Worm (Caenorhabditis elegans) whole organism, young adult: Measurements from ENCODE around the gene F17E5.2.

Experiments
- D2030.7 ChIP-seq: fragments of 200-800 bp; sonication (Bioruptor generic); IDR thresholded peaks from 2 replicates; pipeline ENCODE4 v1.3.6; 2022; ENCODE audit warnings: missing genetic modification reagents, missing genetic modification characterization, missing compliant biosample characterization
- F55B11.4 ChIP-seq: sonication (generic microtip); optimal IDR thresholded peaks from 2 replicates; lab custom pipeline; 2016; ENCODE audit warnings: missing compliant biosample characterization, missing genetic modification characterization, borderline replicate concordance; ENCODE audit not compliant: insufficient read depth
- T07F8.4 ChIP-seq: sonication (generic microtip); optimal IDR thresholded peaks from 2 replicates; lab custom pipeline; 2016; ENCODE audit warnings: mild to moderate bottlenecking, missing genetic modification characterization, moderate library complexity, missing compliant biosample characterization
- T26A5.8 ChIP-seq: sonication (generic microtip); optimal IDR thresholded peaks from 2 replicates; lab custom pipeline; 2016; ENCODE audit warnings: missing genetic modification characterization, missing compliant biosample characterization
- Y67H2A.10 ChIP-seq: fragments of 200-800 bp; sonication (Bioruptor generic); conservative IDR thresholded peaks from 2 replicates; pipeline ENCODE4 v1.3.6; 2022; ENCODE audit warnings: missing genetic modification reagents, missing genetic modification characterization, missing compliant biosample characterization
- Y79H2A.3 ChIP-seq: fragments of 200-800 bp; sonication (Bioruptor generic); conservative IDR thresholded peaks from 2 replicates; pipeline ENCODE4 v1.3.6; 2022; ENCODE audit warnings: missing genetic modification reagents, missing genetic modification characterization, missing compliant biosample characterization
- ZK185.1 ChIP-seq: sonication (generic microtip); optimal IDR thresholded peaks from 2 replicates; lab custom pipeline; 2016; ENCODE audit warnings: mild to moderate bottlenecking, missing genetic modification characterization, missing compliant biosample characterization; ENCODE audit not compliant: poor library complexity, severe bottlenecking
- akir-1 ChIP-seq: fragments of 200-800 bp; sonication (Bioruptor generic); optimal IDR thresholded peaks from 2 replicates; lab custom pipeline; 2018; ENCODE audit warnings: mild to moderate bottlenecking, missing genetic modification characterization, moderate library complexity, missing compliant biosample characterization
- athp-1 ChIP-seq: sonication (generic microtip); optimal IDR thresholded peaks from 2 replicates; lab custom pipeline; 2017; ENCODE audit warnings: mild to moderate bottlenecking, missing genetic modification characterization, missing compliant biosample characterization
- attf-5 ChIP-seq: fragments of 200-800 bp; sonication (Bioruptor generic); optimal IDR thresholded peaks from 2 replicates; lab custom pipeline; 2018; ENCODE audit warnings: mild to moderate bottlenecking, missing genetic modification characterization, missing compliant biosample characterization
- cebp-2 ChIP-seq: fragments of 200-800 bp; sonication (Bioruptor generic); IDR thresholded peaks from 2 replicates; pipeline ENCODE4 v1.3.6; 2022; ENCODE audit warnings: missing genetic modification characterization, missing compliant biosample characterization
- ceh-27 ChIP-seq: fragments of 200-800 bp; sonication (Bioruptor generic); optimal IDR thresholded peaks from 2 replicates; lab custom pipeline; 2018; ENCODE audit warnings: mild to moderate bottlenecking, missing genetic modification characterization, moderate library complexity, missing compliant biosample characterization
- chd-7 ChIP-seq: sonication (generic microtip); optimal IDR thresholded peaks from 2 replicates; lab custom pipeline; 2016; ENCODE audit warnings: mild to moderate bottlenecking, missing genetic modification characterization, moderate library complexity, missing compliant biosample characterization
- efl-1 ChIP-seq: fragments of 150-350 bp; optimal IDR thresholded peaks from 2 replicates; lab custom pipeline; 2014; ENCODE audit warnings: missing biosample characterization, missing genetic modification reagents, missing genetic modification characterization
- egrh-3 ChIP-seq: fragments of 200-800 bp; sonication (Bioruptor generic); IDR thresholded peaks from 2 replicates; pipeline ENCODE4 v1.3.6; 2022; ENCODE audit warnings: missing genetic modification reagents, missing genetic modification characterization, missing compliant biosample characterization
- ets-4 ChIP-seq: fragments of 200-800 bp; sonication (Bioruptor generic); optimal IDR thresholded peaks from 2 replicates; lab custom pipeline; 2018; ENCODE audit warnings: mild to moderate bottlenecking, missing genetic modification characterization, missing compliant biosample characterization
- fkh-3 ChIP-seq: sonication (generic microtip); optimal IDR thresholded peaks from 2 replicates; lab custom pipeline; 2016; ENCODE audit warnings: mild to moderate bottlenecking, missing genetic modification characterization, missing compliant biosample characterization
- lag-1 ChIP-seq: fragments of 200-800 bp; sonication (Bioruptor generic); IDR thresholded peaks from 2 replicates; pipeline ENCODE4 v1.3.6; 2022; ENCODE audit warnings: missing genetic modification reagents, missing genetic modification characterization, missing compliant biosample characterization
- lin-26 ChIP-seq: fragments of 200-800 bp; sonication (Bioruptor generic); IDR thresholded peaks from 2 replicates; pipeline ENCODE4 v1.3.6; 2022; ENCODE audit warnings: missing genetic modification reagents, missing genetic modification characterization, missing compliant biosample characterization
- lsy-27 ChIP-seq: sonication (generic microtip); optimal IDR thresholded peaks from 2 replicates; lab custom pipeline; 2017; ENCODE audit warnings: missing genetic modification characterization, mild to moderate bottlenecking, missing compliant biosample characterization, antibody characterized with exemption, missing genotype, borderline replicate concordance; ENCODE audit not compliant: insufficient read depth
- mes-4 ChIP-seq: sonication (generic microtip); optimal IDR thresholded peaks from 2 replicates; lab custom pipeline; 2016; ENCODE audit warnings: missing genotype, missing genetic modification characterization, missing compliant biosample characterization
- nfya-1 ChIP-seq: sonication (generic microtip); optimal IDR thresholded peaks from 2 replicates; lab custom pipeline; 2017; ENCODE audit warnings: antibody characterized with exemption, missing compliant biosample characterization, missing genetic modification characterization, borderline replicate concordance; ENCODE audit not compliant: insufficient read depth
- nfya-2 ChIP-seq: fragments of 200-800 bp; sonication (Bioruptor generic); IDR thresholded peaks from 2 replicates; pipeline ENCODE4 v1.3.6; 2022; ENCODE audit warnings: missing genetic modification reagents, missing genetic modification characterization, missing compliant biosample characterization
- nhr-80 ChIP-seq: sonication (generic microtip); optimal IDR thresholded peaks from 2 replicates; lab custom pipeline; 2016; ENCODE audit warnings: missing genetic modification characterization, missing compliant biosample characterization
- pbrm-1 ChIP-seq: fragments of 200-800 bp; sonication (Bioruptor generic); IDR thresholded peaks from 2 replicates; pipeline ENCODE4 v1.3.6; 2022; ENCODE audit warnings: missing genetic modification reagents, missing genetic modification characterization, missing compliant biosample characterization
- sea-2 ChIP-seq: fragments of 200-800 bp; sonication (Bioruptor generic); IDR thresholded peaks from 2 replicates; pipeline ENCODE4 v1.3.6; 2022; ENCODE audit warnings: missing genetic modification characterization, missing compliant biosample characterization
- snpc-1.1 ChIP-seq: sonication (generic microtip); optimal IDR thresholded peaks from 2 replicates; lab custom pipeline; 2017; ENCODE audit warnings: missing genetic modification characterization, mild to moderate bottlenecking, missing compliant biosample characterization, antibody characterized with exemption, moderate library complexity, missing genotype, missing genetic modification reagents; ENCODE audit not compliant: insufficient read depth
- unc-130 ChIP-seq: sonication (generic microtip); optimal IDR thresholded peaks from 2 replicates; lab custom pipeline; 2016; ENCODE audit warnings: missing genetic modification reagents, missing genetic modification characterization, missing compliant biosample characterization
- unc-62 ChIP-seq: fragments of 150-350 bp; optimal IDR thresholded peaks from 2 replicates; lab custom pipeline; 2014; ENCODE audit warnings: missing biosample characterization, missing genetic modification reagents, missing genetic modification characterization
- ztf-25 ChIP-seq: fragments of 200-800 bp; sonication (Bioruptor generic); IDR thresholded peaks from 2 replicates; pipeline ENCODE4 v1.3.6; 2022; ENCODE audit warnings: missing genetic modification reagents, missing genetic modification characterization, missing compliant biosample characterization
- ztf-28 ChIP-seq: fragments of 200-800 bp; sonication (Bioruptor generic); IDR thresholded peaks from 2 replicates; pipeline ENCODE4 v1.3.6; 2022; ENCODE audit warnings: missing genetic modification reagents, missing genetic modification characterization, missing compliant biosample characterization

Gene F17E5.2

ce11 chrX:12348329-12348728, 45.7 kb upstream of the F17E5.2 start, which contains the start of gene F42F12.14:
F42F12.14 (plus strand) TSS chrX:12348629.
- TF ChIP-seq T26A5.8 (tag; lab: Kevin White, UChicago) (no peak), fkh-3 (tag; lab: Kevin White, UChicago) (no peak), ceh-27 (GFP tag; lab: Kevin White, UChicago) (no peak), nfya-2 (no peak), ztf-28 (no peak), egrh-3 (GFP tag; lab: Robert Waterston, UW) (no peak), lin-26 (GFP tag; lab: Robert Waterston, UW) (no peak), ets-4 (GFP tag; lab: Kevin White, UChicago) (no peak), lag-1 (GFP tag; lab: Robert Waterston, UW) (no peak), unc-62 (GFP tag; lab: Kevin White, UChicago) (no peak), lsy-27 (tag; lab: Kevin White, UChicago) (no peak), nfya-1 (tag; lab: Kevin White, UChicago) (no peak), efl-1 (GFP tag; lab: Kevin White, UChicago) (no peak), attf-5 (GFP tag; lab: Kevin White, UChicago) (no peak), F55B11.4 (tag; lab: Kevin White, UChicago) (no peak), akir-1 (GFP tag; lab: Kevin White, UChicago) (no peak)
- TF ChIP-seq, all 124 proteins: peak for 0

DNA sequence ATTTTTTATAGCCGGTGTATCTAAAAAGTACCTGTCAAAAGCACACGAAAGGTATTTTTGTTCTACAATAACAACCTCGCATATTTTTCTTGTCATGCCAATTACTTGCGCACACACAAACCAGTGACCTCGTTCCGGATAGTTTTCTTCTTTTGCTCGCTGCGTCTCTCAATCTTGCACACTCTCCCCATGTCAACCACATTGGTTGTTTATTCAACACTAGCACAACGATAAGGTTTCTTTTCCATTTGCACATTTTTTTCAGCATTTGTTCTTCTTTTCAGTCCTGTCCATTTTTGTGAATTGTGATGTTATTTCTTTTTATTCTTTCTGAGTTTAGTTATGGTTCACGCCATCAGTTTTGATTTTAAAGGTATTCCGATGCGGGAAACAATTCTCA, 43.9 kb upstream of the F17E5.2 start, which contains the start of gene F42F12.3:
Gene F42F12.3 (plus strand): TSS at position 372 of the 400 bp plus-strand sequence.
- TF ChIP-seq nhr-80 (tag; lab: Kevin White, UChicago) = peak; percentile 21
- TF ChIP-seq snpc-1.1 (tag; lab: Kevin White, UChicago) = no peak
- TF ChIP-seq, all 124 proteins: peak for 1

ce11 chrX:12352872-12353271, 41.2 kb upstream of the F17E5.2 start, which contains the start of gene F42F12.4:
F42F12.4 (minus strand) TSS chrX:12352947.
- TF ChIP-seq nhr-80 (tag; lab: Kevin White, UChicago) (peak; percentile 39), cebp-2 (GFP tag; lab: Robert Waterston, UW) (no peak)

DNA sequence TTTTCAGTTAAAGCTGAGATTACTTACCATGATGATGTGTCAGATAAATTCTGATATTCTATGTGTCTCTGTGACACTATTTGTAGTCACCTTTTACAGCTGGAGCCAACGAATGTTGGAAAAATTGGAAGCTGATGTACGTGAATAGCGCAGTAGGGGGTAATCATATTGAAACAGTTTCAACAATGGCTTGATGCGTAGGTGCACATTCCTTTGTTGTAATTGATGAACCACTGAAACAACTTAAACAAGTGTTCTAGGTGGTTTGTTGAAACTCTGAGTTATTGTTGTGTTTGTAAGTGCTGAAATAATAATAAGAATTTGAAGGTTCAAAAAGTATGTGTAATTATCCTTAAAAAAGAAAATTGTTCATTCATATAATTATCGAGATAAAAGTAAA, 37.5 kb upstream of the F17E5.2 start, which contains the start of gene nspc-12:
Gene nspc-12 (minus strand): TSS at position 101 of the 400 bp plus-strand sequence.
- no peak for TF ChIP-seq pbrm-1 (GFP tag; lab: Robert Waterston, UW)
- no peak for TF ChIP-seq ZK185.1 (tag; lab: Kevin White, UChicago)
- TF ChIP-seq Y67H2A.10 (GFP tag; lab: Robert Waterston, UW) = no peak
- TF ChIP-seq unc-130 (GFP tag; lab: Kevin White, UChicago) = no peak
- TF ChIP-seq D2030.7 (GFP tag; lab: Robert Waterston, UW) = no peak
- TF ChIP-seq Y79H2A.3 (GFP tag; lab: Robert Waterston, UW) = no peak
- no peak for TF ChIP-seq sea-2 (GFP tag; lab: Robert Waterston, UW)
- TF ChIP-seq ztf-25 (GFP tag; lab: Robert Waterston, UW) = no peak
- TF ChIP-seq lsy-27 (tag; lab: Kevin White, UChicago) = no peak
- no peak for TF ChIP-seq lag-1 (GFP tag; lab: Robert Waterston, UW)
- no peak for TF ChIP-seq chd-7 (tag; lab: Kevin White, UChicago)
- no peak for TF ChIP-seq T07F8.4 (tag; lab: Kevin White, UChicago)
- no peak for TF ChIP-seq mes-4 (tag; lab: Kevin White, UChicago)
- TF ChIP-seq athp-1 (tag; lab: Kevin White, UChicago) = no peak
